Worm (Caenorhabditis elegans): ENCODE measurements around the gene F17E5.2.

F17E5.2 gene

ce11 chrX:12367498-12367897 is 26.6 kb upstream of the F17E5.2 start (continued):
- TF ChIP-seq nhr-129 (tag; optimal IDR thresholded peaks at IDR 0.05) (peak; percentile 76), F13H6.1 (tag; optimal IDR thresholded peaks at IDR 0.05) (peak; percentile 9), ZK546.5 (tag; optimal IDR thresholded peaks at IDR 0.05) (no peak), gmeb-1 (tag; optimal IDR thresholded peaks at IDR 0.05) (no peak), blmp-1 (tag; optimal IDR thresholded peaks at IDR 0.05; ENCODE audit: insufficient read depth) (no peak), lin-11 (tag; optimal IDR thresholded peaks at IDR 0.05) (no peak), unc-55 (GFP tag; optimal IDR thresholded peaks at IDR 0.05) (peak; percentile 56), ztf-11 (tag; optimal IDR thresholded peaks at IDR 0.05) (no peak), unc-39 (tag; optimal IDR thresholded peaks at IDR 0.05) (no peak), mab-5 (tag; optimal IDR thresholded peaks at IDR 0.05) (no peak), unc-62 (GFP tag; optimal IDR thresholded peaks at IDR 0.05) (no peak), snpc-4 (tag; optimal IDR thresholded peaks at IDR 0.05) (no peak), mdl-1 (tag; optimal IDR thresholded peaks at IDR 0.05) (peak in 1 of 2 experiments; percentile 41), Y55F3AM.14 (GFP tag; optimal IDR thresholded peaks at IDR 0.05) (no peak), lsy-2 (tag; optimal IDR thresholded peaks at IDR 0.05) (no peak), nhr-237 (tag; optimal IDR thresholded peaks at IDR 0.05) (no peak), skn-1 (tag; optimal IDR thresholded peaks at IDR 0.05) (no peak), nhr-10 (tag; optimal IDR thresholded peaks at IDR 0.05) (no peak), ceh-16 (tag; optimal IDR thresholded peaks at IDR 0.05) (no peak)

- TF ChIP-seq nhr-10 (tag; optimal IDR thresholded peaks at IDR 0.05) (no peak), elt-1 (tag; optimal IDR thresholded peaks at IDR 0.05) (no peak), unc-55 (GFP tag; optimal IDR thresholded peaks at IDR 0.05) (no peak), mbf-1 (tag; optimal IDR thresholded peaks at IDR 0.05) (no peak), zag-1 (tag; optimal IDR thresholded peaks at IDR 0.05) (no peak), blmp-1 (tag; optimal IDR thresholded peaks at IDR 0.05; ENCODE audit: insufficient read depth) (no peak), unc-39 (tag; optimal IDR thresholded peaks at IDR 0.05) (no peak), sma-3 (GFP tag; optimal IDR thresholded peaks at IDR 0.05) (no peak)
Observed at ce11 chrX:12371321-12371720, 22.7 kb upstream of the F17E5.2 start, which contains the start of gene rif-1.2. rif-1.2 (minus strand) TSS chrX:12371421.

ce11 chrX:12375783-12376182 is 18.3 kb upstream of the F17E5.2 start:
- no peak for TF ChIP-seq blmp-1 (tag; optimal IDR thresholded peaks at IDR 0.05; ENCODE audit: insufficient read depth)
- no peak for TF ChIP-seq sem-4 (tag; optimal IDR thresholded peaks at IDR 0.05)
- no peak for TF ChIP-seq Y55F3AM.14 (GFP tag; optimal IDR thresholded peaks at IDR 0.05)
- TF ChIP-seq ztf-4 (tag; optimal IDR thresholded peaks at IDR 0.05): no peak
- TF ChIP-seq C34F6.9 (tag; optimal IDR thresholded peaks at IDR 0.05): no peak
- no peak for TF ChIP-seq aly-2 (tag; optimal IDR thresholded peaks at IDR 0.05)
- TF ChIP-seq nhr-23 (tag; optimal IDR thresholded peaks at IDR 0.05): no peak
- no peak for TF ChIP-seq dmd-4 (tag; optimal IDR thresholded peaks at IDR 0.05)
- no peak for TF ChIP-seq lin-39 (tag; optimal IDR thresholded peaks at IDR 0.05)
- no peak for TF ChIP-seq mab-5 (tag; optimal IDR thresholded peaks at IDR 0.05)
- TF ChIP-seq ZK546.5 (tag; optimal IDR thresholded peaks at IDR 0.05): no peak
- no peak for TF ChIP-seq lin-11 (tag; optimal IDR thresholded peaks at IDR 0.05)
- TF ChIP-seq nhr-21 (tag; optimal IDR thresholded peaks at IDR 0.05): no peak
- TF ChIP-seq skn-1 (tag; optimal IDR thresholded peaks at IDR 0.05): no peak
- TF ChIP-seq nhr-11 (tag; optimal IDR thresholded peaks at IDR 0.05): no peak
- no peak for TF ChIP-seq elt-3 (tag; optimal IDR thresholded peaks at IDR 0.05)
- TF ChIP-seq sma-3 (GFP tag; optimal IDR thresholded peaks at IDR 0.05): no peak
- no peak for TF ChIP-seq unc-39 (tag; optimal IDR thresholded peaks at IDR 0.05)

ce11 chrX:12378293-12378692 is 15.8 kb upstream of the F17E5.2 start, which contains the start of gene glb-13:
glb-13 (minus strand) TSS chrX:12378393.
- TF ChIP-seq snpc-4 (tag; optimal IDR thresholded peaks at IDR 0.05) (no peak), dmd-4 (tag; optimal IDR thresholded peaks at IDR 0.05) (no peak), ZK546.5 (tag; optimal IDR thresholded peaks at IDR 0.05) (no peak), fos-1 (tag; optimal IDR thresholded peaks at IDR 0.05) (no peak), unc-55 (GFP tag; optimal IDR thresholded peaks at IDR 0.05) (no peak), ztf-11 (tag; optimal IDR thresholded peaks at IDR 0.05) (no peak), nhr-12 (tag; optimal IDR thresholded peaks at IDR 0.05) (no peak), unc-62 (GFP tag; optimal IDR thresholded peaks at IDR 0.05) (no peak), mdl-1 (tag; optimal IDR thresholded peaks at IDR 0.05) (no peak), aly-2 (tag; optimal IDR thresholded peaks at IDR 0.05) (no peak), sma-9 (GFP tag; optimal IDR thresholded peaks at IDR 0.05) (no peak), sma-9 (tag; optimal IDR thresholded peaks at IDR 0.05) (no peak), mab-5 (tag; optimal IDR thresholded peaks at IDR 0.05) (no peak)
